Worm (Caenorhabditis elegans): ENCODE results near the gene F52B11.2.

F52B11.2 gene

DNA sequence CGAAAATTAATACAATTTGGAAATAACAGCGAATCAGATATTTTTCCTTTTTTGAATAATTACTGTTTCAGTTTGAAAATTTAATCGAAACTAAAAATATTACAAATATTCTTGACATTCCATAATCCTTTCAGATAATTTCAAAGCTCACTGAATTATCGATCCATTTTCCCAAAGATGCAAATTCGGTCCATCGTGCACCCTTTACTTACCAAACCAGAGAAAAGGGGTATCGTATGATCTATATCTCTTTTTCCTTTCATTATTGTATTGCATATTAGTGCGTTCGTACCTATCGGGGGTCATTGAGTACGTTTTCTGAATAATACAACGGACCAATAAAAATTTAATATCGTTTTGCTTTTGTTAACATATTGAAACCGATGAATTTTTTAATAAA, 21.4 kb downstream of the F52B11.2 start:
- TF ChIP-seq pha-4 (tag; optimal IDR thresholded peaks at IDR 0.05): no peak
- TF ChIP-seq fkh-2 (tag; optimal IDR thresholded peaks at IDR 0.05): no peak
- no peak for TF ChIP-seq egl-27 (tag; optimal IDR thresholded peaks at IDR 0.05)
- no peak for TF ChIP-seq ztf-4 (tag; optimal IDR thresholded peaks at IDR 0.05)
- TF ChIP-seq ztf-11 (tag; optimal IDR thresholded peaks at IDR 0.05): no peak
- TF ChIP-seq unc-39 (tag; optimal IDR thresholded peaks at IDR 0.05): no peak
- no peak for TF ChIP-seq aly-2 (tag; optimal IDR thresholded peaks at IDR 0.05)
- no peak for TF ChIP-seq unc-62 (GFP tag; optimal IDR thresholded peaks at IDR 0.05)
- no peak for TF ChIP-seq mdl-1 (tag; optimal IDR thresholded peaks at IDR 0.05)

DNA sequence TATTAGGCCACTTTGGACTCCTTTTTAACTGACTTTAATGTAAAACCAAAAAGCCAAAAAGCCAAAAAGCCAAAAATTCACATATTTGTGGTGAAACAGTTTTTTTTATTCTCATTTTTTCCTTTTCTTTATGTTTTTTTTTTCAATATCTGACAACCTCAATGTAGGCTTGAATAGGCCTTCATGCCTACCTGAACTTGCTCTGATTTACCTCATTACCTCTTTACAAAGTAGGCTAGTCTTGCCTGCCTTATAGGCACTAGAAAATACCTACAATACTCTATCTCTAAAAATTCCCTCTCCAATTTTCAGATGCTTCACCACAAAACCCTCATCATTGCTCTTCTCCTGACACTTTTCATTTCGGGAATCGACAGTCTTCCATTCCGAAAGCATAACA, 22.9 kb downstream of the F52B11.2 start, which contains the start of gene ins-34:
ins-34 (plus strand) TSS at position 301 of the 400 bp plus-strand sequence.
- no peak for TF ChIP-seq fkh-2 (tag; optimal IDR thresholded peaks at IDR 0.05)
- TF ChIP-seq zag-1 (tag; optimal IDR thresholded peaks at IDR 0.05): no peak
- TF ChIP-seq ceh-28 (tag; optimal IDR thresholded peaks at IDR 0.05): no peak
- TF ChIP-seq elt-1 (tag; optimal IDR thresholded peaks at IDR 0.05): no peak
- TF ChIP-seq nhr-11 (tag; optimal IDR thresholded peaks at IDR 0.05): no peak
- TF ChIP-seq nhr-25 (tag; optimal IDR thresholded peaks at IDR 0.05): no peak
- TF ChIP-seq nfya-1 (tag; optimal IDR thresholded peaks at IDR 0.05; ENCODE audit: insufficient read depth): no peak
- no peak for TF ChIP-seq egl-27 (tag; optimal IDR thresholded peaks at IDR 0.05)

DNA sequence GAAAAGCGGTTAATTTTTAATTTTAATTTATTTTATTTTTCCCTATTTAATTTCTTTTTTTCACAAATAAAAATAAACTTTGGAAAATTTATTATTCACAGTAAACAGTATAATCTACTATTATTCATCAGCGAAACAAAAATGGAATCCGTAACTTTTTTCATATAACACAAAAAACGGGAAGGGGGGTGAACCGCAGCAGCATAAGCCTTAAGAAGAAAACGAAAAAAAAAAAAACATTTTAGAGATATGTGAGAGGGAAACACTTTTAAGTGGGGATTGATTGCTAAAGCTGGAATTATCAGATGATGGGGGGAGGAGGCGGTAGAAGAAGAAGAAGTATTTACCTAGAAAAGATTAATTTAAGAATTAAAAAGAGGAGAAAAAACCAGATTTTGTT, 24.3 kb downstream of the F52B11.2 start:
- TF ChIP-seq fkh-10 (GFP tag; optimal IDR thresholded peaks at IDR 0.05) (no peak), egl-5 (tag; optimal IDR thresholded peaks at IDR 0.05) (no peak), ama-1 (optimal IDR thresholded peaks at IDR 0.05) (no peak), R02D3.7 (tag; optimal IDR thresholded peaks at IDR 0.05) (no peak), nhr-23 (tag; optimal IDR thresholded peaks at IDR 0.05) (no peak), elt-1 (tag; optimal IDR thresholded peaks at IDR 0.05) (no peak), ceh-28 (tag; optimal IDR thresholded peaks at IDR 0.05) (no peak), skn-1 (tag; optimal IDR thresholded peaks at IDR 0.05) (no peak), elt-2 (tag; optimal IDR thresholded peaks at IDR 0.05) (no peak), ceh-9 (tag; optimal IDR thresholded peaks at IDR 0.05) (no peak)

DNA sequence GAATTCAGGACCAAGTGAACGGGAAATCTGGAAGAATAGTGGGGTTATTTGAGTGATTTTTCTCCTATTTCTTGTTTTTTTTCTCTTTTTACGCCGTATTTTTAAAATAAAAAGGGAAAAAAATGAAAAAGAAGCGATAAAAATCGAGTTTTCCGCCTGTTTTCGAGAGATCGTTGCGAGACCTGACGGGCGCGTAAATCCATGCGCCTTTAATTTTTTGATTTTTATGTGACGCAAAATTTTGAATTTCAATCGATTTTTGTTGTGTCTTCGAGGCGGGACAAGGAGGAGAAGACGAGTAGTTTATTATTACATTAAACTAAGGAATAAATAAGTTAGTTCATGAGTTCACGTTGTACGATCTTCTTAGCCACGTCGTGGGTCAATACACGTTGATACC, 30.3 kb downstream of the F52B11.2 start:
- TF ChIP-seq nhr-76 (tag; optimal IDR thresholded peaks at IDR 0.05) (no peak), nhr-67 (tag; optimal IDR thresholded peaks at IDR 0.05) (no peak), ZK546.5 (tag; optimal IDR thresholded peaks at IDR 0.05) (no peak), nhr-12 (tag; optimal IDR thresholded peaks at IDR 0.05) (no peak), lin-39 (tag; optimal IDR thresholded peaks at IDR 0.05) (no peak), fkh-10 (GFP tag; optimal IDR thresholded peaks at IDR 0.05) (no peak), ceh-28 (tag; optimal IDR thresholded peaks at IDR 0.05) (no peak), egl-5 (tag; optimal IDR thresholded peaks at IDR 0.05) (no peak), ztf-4 (tag; optimal IDR thresholded peaks at IDR 0.05) (no peak), nhr-28 (tag; optimal IDR thresholded peaks at IDR 0.05) (no peak)

DNA sequence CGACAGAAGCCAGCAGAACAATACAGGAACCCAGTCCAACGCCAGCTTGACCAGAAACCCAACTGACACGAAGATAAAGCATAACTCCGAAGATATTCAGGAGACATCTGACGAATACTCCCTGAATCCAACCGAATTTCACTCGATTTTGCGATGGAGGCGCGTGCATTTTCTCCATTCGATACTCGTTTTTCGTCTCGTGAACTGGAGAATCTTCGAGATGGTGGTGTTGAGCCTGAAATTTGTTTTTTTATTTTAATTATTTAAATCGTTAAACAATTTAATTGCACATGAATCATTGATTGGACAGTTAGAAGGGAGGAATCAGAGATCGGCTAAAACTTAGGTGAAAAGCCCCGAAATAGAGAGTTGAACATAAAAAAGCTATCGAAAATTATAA, 31.0 kb downstream of the F52B11.2 start:
- no peak for TF ChIP-seq egl-5 (tag; optimal IDR thresholded peaks at IDR 0.05)
- no peak for TF ChIP-seq nhr-28 (tag; optimal IDR thresholded peaks at IDR 0.05)

DNA sequence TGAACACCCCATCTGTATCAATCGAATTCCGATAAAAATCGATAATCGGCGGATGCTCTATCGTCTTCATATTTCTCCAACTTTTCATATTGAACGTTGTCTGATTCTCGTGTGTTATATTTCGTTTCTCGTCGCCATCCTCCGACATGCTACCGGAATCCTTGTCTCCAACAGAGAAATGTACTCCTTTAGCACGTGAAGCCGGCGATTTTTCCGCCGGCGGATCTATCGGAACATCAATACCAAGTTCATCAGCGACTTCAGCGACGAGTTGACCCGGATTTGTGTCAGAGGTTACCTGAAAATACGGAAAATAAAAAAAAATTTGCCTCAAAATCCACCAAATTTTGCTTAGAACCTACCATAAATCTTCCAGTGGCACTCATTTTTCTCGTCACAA, 31.7 kb downstream of the F52B11.2 start:
- TF ChIP-seq skn-1 (tag; optimal IDR thresholded peaks at IDR 0.05) (no peak), nhr-43 (tag; optimal IDR thresholded peaks at IDR 0.05; ENCODE audit: poor library complexity, severe bottlenecking) (no peak), zag-1 (tag; optimal IDR thresholded peaks at IDR 0.05) (no peak), nhr-28 (tag; optimal IDR thresholded peaks at IDR 0.05) (no peak), mml-1 (tag; optimal IDR thresholded peaks at IDR 0.05) (no peak), fkh-10 (GFP tag; optimal IDR thresholded peaks at IDR 0.05) (no peak), R02D3.7 (tag; optimal IDR thresholded peaks at IDR 0.05) (no peak), nhr-12 (tag; optimal IDR thresholded peaks at IDR 0.05) (no peak), ZK546.5 (tag; optimal IDR thresholded peaks at IDR 0.05) (no peak), aly-2 (tag; optimal IDR thresholded peaks at IDR 0.05) (no peak), nhr-67 (tag; optimal IDR thresholded peaks at IDR 0.05) (no peak), ceh-28 (tag; optimal IDR thresholded peaks at IDR 0.05) (no peak), eor-1 (tag; optimal IDR thresholded peaks at IDR 0.05) (no peak), egl-5 (tag; optimal IDR thresholded peaks at IDR 0.05) (no peak), pqm-1 (tag; optimal IDR thresholded peaks at IDR 0.05) (no peak), nhr-11 (tag; optimal IDR thresholded peaks at IDR 0.05) (no peak), nhr-77 (tag; optimal IDR thresholded peaks at IDR 0.05) (no peak), jun-1 (tag; optimal IDR thresholded peaks at IDR 0.05) (no peak)

Data from whole organism, L3 larva.